Fruit fly (Drosophila melanogaster): ENCODE data around the gene CG43232.
A peak's percentile ranks its signal among the peaks of the same experiment; 100 is the strongest.

Gene CG43232

DNA sequence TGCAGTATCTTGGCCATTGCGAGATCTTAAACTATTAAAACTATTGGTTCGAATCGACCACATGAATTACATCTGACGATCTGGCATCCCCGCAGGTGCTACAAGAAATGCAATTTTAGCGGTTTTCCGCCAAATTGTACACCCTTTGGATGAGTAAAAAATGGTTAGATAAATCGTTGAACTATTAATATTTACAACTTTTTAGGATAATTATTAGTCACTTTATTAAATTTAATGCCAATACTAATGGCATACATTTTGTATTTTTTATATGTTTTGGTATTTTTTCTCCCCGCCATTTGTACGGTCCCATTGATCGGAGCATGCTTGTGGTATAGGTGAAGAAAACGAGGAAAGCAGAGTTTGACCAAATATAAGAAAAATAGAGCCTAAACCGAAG is 24.2 kb upstream of the CG43232 start, which contains the start of the genes Polr1F and Rat1 (continued):
- peak; percentile 59 for TF ChIP-seq Ets97D (GFP tag; optimal IDR thresholded peaks at IDR 0.05)
- TF ChIP-seq ind (GFP tag; optimal IDR thresholded peaks at IDR 0.05): peak; percentile 5
- peak; percentile 30 for TF ChIP-seq stwl (tag; optimal IDR thresholded peaks at IDR 0.05)
- peak; percentile 58 for TF ChIP-seq nmo (GFP tag; optimal IDR thresholded peaks at IDR 0.05)
- TF ChIP-seq MBD-R2 (GFP tag; IDR thresholded peaks at IDR 0.05): peak; percentile 89
- TF ChIP-seq nerfin-1 (tag; optimal IDR thresholded peaks at IDR 0.05): peak; percentile 55
- peak; percentile 79 for TF ChIP-seq trem (tag; optimal IDR thresholded peaks at IDR 0.05)

DNA sequence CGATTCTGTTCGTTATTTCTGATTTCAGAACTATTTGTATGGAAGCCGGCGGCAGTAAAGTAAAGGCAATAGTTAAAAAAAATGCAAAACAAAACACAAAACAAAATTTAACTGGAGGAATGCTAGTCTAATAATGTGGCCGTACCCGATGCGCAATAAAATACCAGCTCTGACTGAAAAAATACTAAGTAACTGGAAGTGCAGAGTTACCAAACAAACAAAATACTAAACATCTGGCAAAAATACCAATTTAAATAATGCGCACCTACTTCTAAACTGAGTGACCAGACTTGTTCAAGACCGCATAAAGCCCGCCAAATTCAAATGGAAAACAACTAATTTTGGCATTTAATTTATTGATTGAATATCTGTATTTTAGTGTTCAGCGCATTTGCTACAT is 18.0 kb upstream of the CG43232 start, which contains the start of gene Wee1:
Wee1 (minus strand) TSS at position 175 of the 400 bp plus-strand sequence.
- TF ChIP-seq Hmr (GFP tag; optimal IDR thresholded peaks at IDR 0.05): no peak
- TF ChIP-seq sna (GFP tag; IDR thresholded peaks at IDR 0.05; ENCODE audit: partially characterized antibody): 0 out of 2 replicates have a peak, but pooled peaks have one; percentile 25
- TF ChIP-seq MBD-R2 (GFP tag; IDR thresholded peaks at IDR 0.05): peak; percentile 81
- no peak for TF ChIP-seq Mes4 (GFP tag; optimal IDR thresholded peaks at IDR 0.05)
- no peak for TF ChIP-seq CG17802 (tag; optimal IDR thresholded peaks at IDR 0.05)
- no peak for TF ChIP-seq CG16863 (GFP tag; optimal IDR thresholded peaks at IDR 0.05)
- peak; percentile 84 for TF ChIP-seq HmgZ (tag; optimal IDR thresholded peaks at IDR 0.05)
- no peak for TF ChIP-seq CG13894 (tag; optimal IDR thresholded peaks at IDR 0.05)
- TF ChIP-seq lola (GFP tag; optimal IDR thresholded peaks at IDR 0.05): no peak
- TF ChIP-seq Lim3 (GFP tag; IDR thresholded peaks at IDR 0.05): no peak
- TF ChIP-seq D19B (GFP tag; optimal IDR thresholded peaks at IDR 0.05): no peak
- TF ChIP-seq CG33213 (GFP tag; optimal IDR thresholded peaks at IDR 0.05): peak; percentile 40
- peak; percentile 16; the same call in 1 of the 2 replicates for TF ChIP-seq unc-4 (GFP tag; IDR thresholded peaks at IDR 0.05; ENCODE audit: partially characterized antibody)
- peak; percentile 60 for TF ChIP-seq Myb (GFP tag; optimal IDR thresholded peaks at IDR 0.05)
- peak; percentile 50 for TF ChIP-seq CG17829 (tag; optimal IDR thresholded peaks at IDR 0.05)
- TF ChIP-seq B-H2 (GFP tag; optimal IDR thresholded peaks at IDR 0.05): no peak
- no peak for TF ChIP-seq abd-A (tag; optimal IDR thresholded peaks at IDR 0.05)
- peak; percentile 40 for TF ChIP-seq phol (tag; optimal IDR thresholded peaks at IDR 0.05)
- no peak for TF ChIP-seq Ssrp (tag; optimal IDR thresholded peaks at IDR 0.05)
- no peak for TF ChIP-seq CG4854 (GFP tag; optimal IDR thresholded peaks at IDR 0.05)
- no peak for TF ChIP-seq Vsx1 (GFP tag; optimal IDR thresholded peaks at IDR 0.05)
- no peak for TF ChIP-seq CG6689 (GFP tag; IDR thresholded peaks at IDR 0.05)
- TF ChIP-seq Bgb (GFP tag; IDR thresholded peaks at IDR 0.05; ENCODE audit: partially characterized antibody): no peak; the same call in 1 of the 2 replicates
- TF ChIP-seq Med (GFP tag): peak; percentile 69
- TF ChIP-seq CG12104 (GFP tag; optimal IDR thresholded peaks at IDR 0.05): no peak
- TF ChIP-seq Opbp (GFP tag; IDR thresholded peaks at IDR 0.05; ENCODE audit: partially characterized antibody): 0 out of 3 replicates have a peak, but pooled peaks have one; percentile 23
- TF ChIP-seq pzg (GFP tag; optimal IDR thresholded peaks at IDR 0.05): peak; percentile 96
- TF ChIP-seq luna (GFP tag; optimal IDR thresholded peaks at IDR 0.05): no peak
- TF ChIP-seq CG12659 (GFP tag; optimal IDR thresholded peaks at IDR 0.05): peak; percentile 72
- peak; percentile 55 for TF ChIP-seq Ets97D (GFP tag; optimal IDR thresholded peaks at IDR 0.05)
- no peak for TF ChIP-seq CG15479 (GFP tag; optimal IDR thresholded peaks at IDR 0.05)
- TF ChIP-seq CG9797 (GFP tag; optimal IDR thresholded peaks at IDR 0.05): peak; percentile 98
- no peak for TF ChIP-seq Antp (GFP tag; optimal IDR thresholded peaks at IDR 0.05)
- TF ChIP-seq Lpt (GFP tag; optimal IDR thresholded peaks at IDR 0.05): no peak
- TF ChIP-seq chinmo (GFP tag; IDR thresholded peaks at IDR 0.05; ENCODE audit: partially characterized antibody): peak; percentile 63; the same call in 1 of the 4 replicates
- peak; percentile 65 for TF ChIP-seq CG17186 (GFP tag; optimal IDR thresholded peaks at IDR 0.05)
- TF ChIP-seq CG10267 (tag; optimal IDR thresholded peaks at IDR 0.05): peak; percentile 60
- TF ChIP-seq CG13287 (GFP tag; IDR thresholded peaks at IDR 0.05; ENCODE audit: partially characterized antibody): peak; percentile 32; the same call in 1 of the 2 replicates
- TF ChIP-seq CG30020 (tag; optimal IDR thresholded peaks at IDR 0.05): peak; percentile 28
- TF ChIP-seq unpg (GFP tag; optimal IDR thresholded peaks at IDR 0.05): no peak
- no peak for TF ChIP-seq CG34422 (GFP tag; IDR thresholded peaks at IDR 0.05)
- TF ChIP-seq CG7357 (GFP tag; IDR thresholded peaks at IDR 0.05): no peak
